Fruit fly (Drosophila melanogaster): Measurements from ENCODE around the gene CG3106.

The CG3106 gene

dm6 chrX:9653242-9653641 lies 9.5 kb downstream of the CG3106 start:
- TF ChIP-seq toe (GFP tag; optimal IDR thresholded peaks at IDR 0.05), result no peak
- no peak for TF ChIP-seq CG5204 (GFP tag; optimal IDR thresholded peaks at IDR 0.05)
- no peak for TF ChIP-seq CG33017 (tag; optimal IDR thresholded peaks at IDR 0.05)
- no peak for TF ChIP-seq CG1620 (GFP tag; optimal IDR thresholded peaks at IDR 0.05)
- TF ChIP-seq CG7045 (GFP tag; optimal IDR thresholded peaks at IDR 0.05), result no peak
- no peak for TF ChIP-seq Clk (GFP tag; optimal IDR thresholded peaks at IDR 0.05)

- TF ChIP-seq cic (GFP tag; optimal IDR thresholded peaks at IDR 0.05) (no peak), Clk (GFP tag; optimal IDR thresholded peaks at IDR 0.05) (no peak), ovo (GFP tag; optimal IDR thresholded peaks at IDR 0.05) (no peak), Hr96 (GFP tag; optimal IDR thresholded peaks at IDR 0.05) (no peak), Mnt (GFP tag; optimal IDR thresholded peaks at IDR 0.05) (no peak), pad (GFP tag; optimal IDR thresholded peaks at IDR 0.05) (no peak), CG12768 (GFP tag; optimal IDR thresholded peaks at IDR 0.05) (no peak), bab1 (GFP tag; optimal IDR thresholded peaks at IDR 0.05) (no peak), CG14711 (tag; optimal IDR thresholded peaks at IDR 0.05) (no peak), CG5204 (GFP tag; optimal IDR thresholded peaks at IDR 0.05) (no peak), Crg-1 (GFP tag; optimal IDR thresholded peaks at IDR 0.05) (no peak), tj (GFP tag; optimal IDR thresholded peaks at IDR 0.05) (no peak), CG7101 (tag; optimal IDR thresholded peaks at IDR 0.05) (no peak)
Observed at dm6 chrX:9652006-9652405, 10.7 kb downstream of the CG3106 start.

DNA sequence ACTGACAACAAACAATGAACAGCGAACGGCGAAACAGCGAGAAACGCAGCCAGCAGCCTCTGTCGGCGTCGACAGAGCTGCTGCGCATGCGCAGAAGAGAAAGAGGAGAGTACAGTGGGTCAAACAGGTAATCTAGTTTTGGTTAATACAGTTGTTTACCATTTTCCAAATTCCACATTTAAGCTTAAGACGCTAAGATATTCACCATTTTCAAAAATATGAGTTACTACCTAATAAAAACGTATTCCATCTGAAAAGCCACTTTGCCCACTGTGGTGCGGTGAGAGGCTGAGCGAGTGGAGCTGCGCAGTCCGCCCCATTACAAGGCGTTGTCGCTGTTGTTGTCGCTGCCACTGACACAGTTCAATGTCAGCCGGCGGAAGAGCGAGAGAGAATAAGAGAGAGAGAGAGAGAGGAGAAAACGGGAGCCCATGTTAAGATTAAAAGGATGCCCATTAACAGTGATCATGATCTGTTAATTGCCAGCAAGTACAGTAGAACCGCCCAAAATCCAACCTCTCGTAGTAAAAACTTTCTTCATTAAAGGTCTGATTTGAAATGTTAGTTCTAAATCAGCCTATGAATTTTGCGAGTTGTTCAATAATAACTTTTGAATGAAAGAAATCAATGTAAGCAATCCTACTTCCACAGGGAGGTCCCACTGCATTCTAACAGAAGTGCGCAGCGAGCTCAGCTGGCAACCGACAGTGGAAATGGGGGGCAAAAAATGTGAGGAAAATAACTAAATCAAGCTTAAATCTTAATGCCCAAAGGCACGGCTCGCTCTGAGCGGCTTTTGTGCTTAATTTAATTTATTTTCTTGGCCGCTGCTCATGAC lies 11.7 kb downstream of the CG3106 start:
- TF ChIP-seq cic (GFP tag; optimal IDR thresholded peaks at IDR 0.05) (no peak), CG7101 (tag; optimal IDR thresholded peaks at IDR 0.05) (peak; percentile 40), Hr96 (GFP tag; optimal IDR thresholded peaks at IDR 0.05) (no peak), toe (GFP tag; optimal IDR thresholded peaks at IDR 0.05) (no peak), tj (GFP tag; optimal IDR thresholded peaks at IDR 0.05) (no peak), CG7045 (GFP tag; optimal IDR thresholded peaks at IDR 0.05) (no peak), CG5204 (GFP tag; optimal IDR thresholded peaks at IDR 0.05) (no peak), Clk (GFP tag; optimal IDR thresholded peaks at IDR 0.05) (no peak), CG12768 (GFP tag; optimal IDR thresholded peaks at IDR 0.05) (no peak), CG11617 (GFP tag; optimal IDR thresholded peaks at IDR 0.05) (no peak), Mnt (GFP tag; optimal IDR thresholded peaks at IDR 0.05) (no peak), CG14711 (tag; optimal IDR thresholded peaks at IDR 0.05) (peak; percentile 49), Crg-1 (GFP tag; optimal IDR thresholded peaks at IDR 0.05) (no peak), ovo (GFP tag; optimal IDR thresholded peaks at IDR 0.05) (no peak), cnc (optimal IDR thresholded peaks at IDR 0.05) (no peak), CG1620 (GFP tag; optimal IDR thresholded peaks at IDR 0.05) (no peak), bab1 (GFP tag; optimal IDR thresholded peaks at IDR 0.05) (peak; percentile 70), pad (GFP tag; optimal IDR thresholded peaks at IDR 0.05) (peak; percentile 11), CG33017 (tag; optimal IDR thresholded peaks at IDR 0.05) (no peak)

DNA sequence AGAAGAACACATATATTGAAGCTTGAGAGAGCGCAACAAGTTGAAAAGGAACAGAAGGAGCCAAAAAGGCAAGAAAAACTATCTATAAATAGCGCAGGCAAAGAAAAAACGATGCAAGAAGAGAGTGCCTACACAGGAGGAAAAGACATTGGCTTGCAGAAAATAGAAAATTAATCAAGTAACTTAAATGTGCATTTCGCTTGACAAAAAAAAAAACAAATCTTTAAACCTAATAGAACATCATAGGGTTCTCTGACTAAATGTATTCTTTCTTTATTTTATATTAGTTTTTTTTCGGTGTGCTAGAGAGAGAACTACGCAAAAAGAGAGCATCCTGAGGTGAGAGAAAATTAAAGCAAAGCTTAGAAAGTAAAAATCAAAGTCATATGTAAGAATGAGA lies 12.7 kb downstream of the CG3106 start:
- TF ChIP-seq ovo (GFP tag; optimal IDR thresholded peaks at IDR 0.05) (no peak), pad (GFP tag; optimal IDR thresholded peaks at IDR 0.05) (no peak), CG14711 (tag; optimal IDR thresholded peaks at IDR 0.05) (peak; percentile 6), bab1 (GFP tag; optimal IDR thresholded peaks at IDR 0.05) (peak; percentile 89), CG1620 (GFP tag; optimal IDR thresholded peaks at IDR 0.05) (no peak), Mnt (GFP tag; optimal IDR thresholded peaks at IDR 0.05) (no peak), Hr96 (GFP tag; optimal IDR thresholded peaks at IDR 0.05) (no peak)

DNA sequence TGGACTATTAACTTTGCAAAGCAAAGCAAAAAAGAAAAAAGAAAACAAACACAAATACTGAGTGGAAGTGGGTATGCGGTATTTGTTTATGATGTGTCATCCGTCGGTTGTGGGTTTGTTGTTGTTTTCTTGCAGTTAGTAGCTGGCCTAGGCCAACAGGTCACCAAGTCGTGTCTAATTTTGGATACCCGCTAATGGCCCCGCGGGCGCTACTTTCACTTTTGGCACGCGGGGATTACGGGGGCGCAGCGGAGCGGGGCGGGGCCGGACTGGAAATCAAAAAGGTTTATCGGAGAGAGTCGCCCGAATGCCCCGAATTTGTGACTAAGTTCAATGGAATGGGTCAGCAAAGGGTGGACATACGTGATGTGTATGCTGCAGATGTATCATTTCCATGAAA lies 15.6 kb downstream of the CG3106 start:
- TF ChIP-seq ovo (GFP tag; optimal IDR thresholded peaks at IDR 0.05) (no peak), CG7045 (GFP tag; optimal IDR thresholded peaks at IDR 0.05) (no peak)

- TF ChIP-seq CG1620 (GFP tag; optimal IDR thresholded peaks at IDR 0.05) (peak; percentile 99), CG5204 (GFP tag; optimal IDR thresholded peaks at IDR 0.05) (peak; percentile 95), Clk (GFP tag; optimal IDR thresholded peaks at IDR 0.05) (peak; percentile 95), cic (GFP tag; optimal IDR thresholded peaks at IDR 0.05) (peak; percentile 88), CG12768 (GFP tag; optimal IDR thresholded peaks at IDR 0.05) (peak; percentile 98), cnc (optimal IDR thresholded peaks at IDR 0.05) (no peak), Crg-1 (GFP tag; optimal IDR thresholded peaks at IDR 0.05) (peak; percentile 96), CG7045 (GFP tag; optimal IDR thresholded peaks at IDR 0.05) (peak; percentile 97), kay (GFP tag; ENCODE audit: borderline replicate concordance) (peak; percentile 99), CG11617 (GFP tag; optimal IDR thresholded peaks at IDR 0.05) (peak; percentile 98), Mnt (GFP tag; optimal IDR thresholded peaks at IDR 0.05) (peak; percentile 96), CG14711 (tag; optimal IDR thresholded peaks at IDR 0.05) (peak; percentile 94), CG7101 (tag; optimal IDR thresholded peaks at IDR 0.05) (peak; percentile 99), CG33017 (tag; optimal IDR thresholded peaks at IDR 0.05) (peak; percentile 95), ovo (GFP tag; optimal IDR thresholded peaks at IDR 0.05) (peak; percentile 88), bab1 (GFP tag; optimal IDR thresholded peaks at IDR 0.05) (peak; percentile 99), Hr96 (GFP tag; optimal IDR thresholded peaks at IDR 0.05) (peak; percentile 99), tj (GFP tag; optimal IDR thresholded peaks at IDR 0.05) (peak; percentile 94), toe (GFP tag; optimal IDR thresholded peaks at IDR 0.05) (peak; percentile 95), pad (GFP tag; optimal IDR thresholded peaks at IDR 0.05) (peak; percentile 94)
Observed at dm6 chrX:9646022-9646421, 16.7 kb downstream of the CG3106 start.

All from whole organism, adult.